Worm (Caenorhabditis elegans) whole organism, L4/young adult: ENCODE results near the gene F20D6.10.

Experiments
- W03F9.2 ChIP-seq: fragments of 150-350 bp; optimal IDR thresholded peaks from 2 replicates; lab custom pipeline; 2014; ENCODE audit warnings: missing biosample characterization, missing genetic modification characterization
- him-1 ChIP-seq: sonication (generic microtip); optimal IDR thresholded peaks from 2 replicates; lab custom pipeline; 2016; ENCODE audit warnings: missing genotype, missing genetic modification reagents, missing genetic modification characterization, missing compliant biosample characterization

DNA sequence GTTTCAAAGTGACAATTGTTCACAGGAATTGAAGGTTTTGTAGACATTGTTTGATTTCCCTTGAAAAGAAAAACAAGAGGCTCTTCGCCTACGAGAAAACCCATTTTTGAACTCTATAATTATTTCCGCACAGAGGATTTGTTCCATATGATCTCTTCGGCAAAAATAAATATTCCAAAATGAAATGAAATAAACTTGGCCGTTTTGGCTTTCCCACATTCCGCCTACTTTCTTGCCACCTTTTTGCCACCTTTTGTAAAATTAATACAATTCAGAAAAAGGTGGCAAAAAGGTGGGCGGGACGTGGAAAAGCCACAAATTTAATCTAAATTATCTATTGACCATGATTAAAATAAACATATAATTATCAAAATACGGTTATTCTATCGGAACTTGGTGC, 7.3 kb downstream of the F20D6.10 start, which contains the start of gene F20D6.15:
- TF ChIP-seq him-1 (no peak), W03F9.2 (tag; lab: Kevin White, UChicago) (no peak)
